Worm (Caenorhabditis elegans) whole organism, L1 larva: ENCODE data around the gene F13D12.3.
"Not testable (repeated sequence)": the region's sequence is repeated elsewhere in the genome, so short reads cannot be mapped to it uniquely, and the experiment has no call there.

Experiments
- aha-1 ChIP-seq: fragments of 150-350 bp; optimal IDR thresholded peaks from 2 replicates; lab custom pipeline; 2014; ENCODE audit warnings: missing biosample characterization, missing genetic modification characterization
- elt-2 ChIP-seq: sonication (generic microtip); optimal IDR thresholded peaks from 2 replicates; lab custom pipeline; 2016; ENCODE audit warnings: missing genetic modification characterization, mild to moderate bottlenecking, inconsistent platforms, missing compliant biosample characterization, missing genetic modification reagents
- lin-15B ChIP-seq: fragments of 150-350 bp; sonication (generic microtip); optimal IDR thresholded peaks from 3 replicates; lab custom pipeline; 2014; ENCODE audit warnings: missing biosample characterization, missing genetic modification characterization
- sup-37 ChIP-seq: fragments of 200-800 bp; sonication (Bioruptor generic); optimal IDR thresholded peaks from 2 replicates; lab custom pipeline; 2018; ENCODE audit warnings: mild to moderate bottlenecking, missing genetic modification characterization, missing compliant biosample characterization

DNA sequence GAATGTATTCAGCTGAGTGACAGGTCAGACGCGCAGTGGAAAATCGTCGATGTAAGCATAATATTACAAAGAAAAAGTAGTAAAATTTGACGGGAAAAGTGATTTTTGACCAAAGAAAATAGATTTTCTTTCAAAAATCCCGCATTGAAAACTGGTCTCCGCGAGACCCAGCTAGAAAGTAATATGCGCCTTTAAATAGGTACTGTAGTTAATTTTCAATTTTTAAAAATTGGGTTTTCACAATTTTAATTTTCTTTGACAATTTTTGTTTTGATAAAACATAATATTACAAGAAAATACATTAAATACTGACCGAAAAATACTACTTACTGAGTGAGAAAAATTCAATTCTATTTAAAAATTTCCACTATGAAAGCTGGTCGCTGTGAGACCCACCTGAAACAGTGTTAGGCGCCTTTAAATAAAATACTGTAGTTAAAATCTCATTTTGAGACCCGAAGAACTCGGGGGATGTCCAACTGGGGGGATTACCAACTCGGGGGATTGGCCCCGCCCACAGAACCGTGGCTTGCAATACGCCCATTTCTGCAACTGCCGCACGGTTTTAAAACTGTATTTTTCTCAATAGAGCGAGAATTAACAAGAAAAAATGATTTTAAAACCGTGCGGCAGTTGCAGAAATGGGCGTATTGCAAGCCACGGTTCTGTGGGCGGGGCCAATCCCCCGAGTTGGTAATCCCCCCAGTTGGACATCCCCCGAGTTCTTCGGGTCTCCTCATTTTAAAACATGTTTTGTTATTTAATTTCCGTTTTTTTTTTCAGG lies 24.8 kb upstream of the F13D12.3 start, which contains the start of gene tars-1:
- not testable (repeated sequence) for TF ChIP-seq elt-2 (tag; lab: Kevin White, UChicago); aha-1; sup-37 (GFP tag; lab: Kevin White, UChicago); lin-15B (tag; lab: Kevin White, UChicago)
